Fruit fly (Drosophila melanogaster): ENCODE data around the gene Orc2.

dm6 chr3R:13983272-13984032, 18.8 kb downstream of the Orc2 start:
- TF ChIP-seq CTCF (optimal IDR thresholded peaks at IDR 0.05) (no peak), CG8478 (optimal IDR thresholded peaks at IDR 0.05) (no peak)
